Worm (Caenorhabditis elegans): ENCODE measurements around the gene mltn-8.

mltn-8 gene

DNA sequence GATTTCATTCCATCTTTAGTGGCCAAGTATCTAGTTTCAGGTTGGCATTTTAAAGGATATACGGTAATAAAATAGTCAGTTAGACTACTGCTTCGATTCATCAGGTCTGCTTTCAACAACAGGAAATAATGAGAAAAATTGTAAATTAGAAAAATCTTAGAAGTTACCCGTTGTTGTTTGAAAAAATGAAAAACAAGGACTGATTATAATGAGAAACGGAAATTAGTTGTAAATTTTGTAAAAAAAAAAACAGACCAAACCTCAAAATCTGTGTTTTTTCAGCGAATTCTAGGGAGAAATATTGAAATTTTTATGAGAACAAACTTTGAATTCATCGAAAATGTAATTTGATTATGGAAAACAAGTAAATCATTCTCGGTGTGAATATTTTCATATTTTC lies 22.9 kb upstream of the mltn-8 start, which contains the start of gene srh-62:
Gene srh-62, minus strand, starts transcription at position 101 of the 400 bp plus-strand sequence.
- no peak for TF ChIP-seq egl-5 (tag; optimal IDR thresholded peaks at IDR 0.05)
- TF ChIP-seq sea-2 (GFP tag; optimal IDR thresholded peaks at IDR 0.05): no peak
- TF ChIP-seq ztf-11 (tag; optimal IDR thresholded peaks at IDR 0.05): no peak
- TF ChIP-seq ceh-9 (tag; optimal IDR thresholded peaks at IDR 0.05): no peak
- no peak for TF ChIP-seq fkh-2 (tag; optimal IDR thresholded peaks at IDR 0.05)
- no peak for TF ChIP-seq zag-1 (tag; optimal IDR thresholded peaks at IDR 0.05)
- TF ChIP-seq pqm-1 (tag; optimal IDR thresholded peaks at IDR 0.05): no peak
- TF ChIP-seq nhr-23 (tag; optimal IDR thresholded peaks at IDR 0.05): no peak
- no peak for TF ChIP-seq skn-1 (tag; optimal IDR thresholded peaks at IDR 0.05)
- TF ChIP-seq ceh-16 (tag; optimal IDR thresholded peaks at IDR 0.05): no peak
- no peak for TF ChIP-seq aly-2 (tag; optimal IDR thresholded peaks at IDR 0.05)
- TF ChIP-seq ceh-28 (tag; optimal IDR thresholded peaks at IDR 0.05): no peak
- no peak for TF ChIP-seq nfya-1 (tag; optimal IDR thresholded peaks at IDR 0.05; ENCODE audit: insufficient read depth)
- no peak for TF ChIP-seq lin-15B (tag; optimal IDR thresholded peaks at IDR 0.05)
- TF ChIP-seq R02D3.7 (tag; optimal IDR thresholded peaks at IDR 0.05): no peak
- TF ChIP-seq ZK546.5 (tag; optimal IDR thresholded peaks at IDR 0.05): no peak
- no peak for TF ChIP-seq ama-1 (optimal IDR thresholded peaks at IDR 0.05)
- no peak for TF ChIP-seq pha-4 (tag; optimal IDR thresholded peaks at IDR 0.05)

DNA sequence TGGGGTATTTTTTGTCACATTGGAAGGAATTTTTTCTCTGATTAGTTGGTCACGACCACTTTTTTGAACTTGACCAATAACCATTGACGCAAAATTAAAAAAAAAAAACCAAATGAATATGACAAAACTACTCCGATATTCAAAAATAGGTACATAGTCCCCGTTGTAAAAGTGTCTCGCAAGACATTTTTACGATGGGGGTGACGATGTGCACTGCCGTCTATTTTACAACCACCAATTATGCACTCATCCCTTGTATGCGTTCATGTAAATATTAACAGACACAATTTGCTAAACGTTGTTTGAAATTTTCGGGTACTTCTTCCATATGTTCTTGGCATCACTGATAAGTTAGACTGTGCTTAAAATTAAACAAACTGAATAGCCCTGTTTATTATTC lies 19.6 kb upstream of the mltn-8 start, which contains the start of gene scl-27:
Gene scl-27, plus strand, starts transcription at position 301 of the 400 bp plus-strand sequence.
- TF ChIP-seq nhr-237 (tag; optimal IDR thresholded peaks at IDR 0.05): no peak
- no peak for TF ChIP-seq unc-62 (GFP tag; optimal IDR thresholded peaks at IDR 0.05)
- TF ChIP-seq nfya-1 (tag; optimal IDR thresholded peaks at IDR 0.05; ENCODE audit: insufficient read depth): no peak
- TF ChIP-seq pqm-1 (tag; optimal IDR thresholded peaks at IDR 0.05): no peak
- no peak for TF ChIP-seq ceh-16 (tag; optimal IDR thresholded peaks at IDR 0.05)
- TF ChIP-seq elt-2 (tag; optimal IDR thresholded peaks at IDR 0.05): no peak
- no peak for TF ChIP-seq zag-1 (tag; optimal IDR thresholded peaks at IDR 0.05)
- no peak for TF ChIP-seq mml-1 (tag; optimal IDR thresholded peaks at IDR 0.05)
- no peak for TF ChIP-seq sea-2 (GFP tag; optimal IDR thresholded peaks at IDR 0.05)
- no peak for TF ChIP-seq ztf-11 (tag; optimal IDR thresholded peaks at IDR 0.05)
- TF ChIP-seq egl-5 (tag; optimal IDR thresholded peaks at IDR 0.05): no peak
- no peak for TF ChIP-seq eor-1 (tag; optimal IDR thresholded peaks at IDR 0.05)
- no peak for TF ChIP-seq aly-2 (tag; optimal IDR thresholded peaks at IDR 0.05)
- no peak for TF ChIP-seq nhr-77 (tag; optimal IDR thresholded peaks at IDR 0.05)
- TF ChIP-seq pha-4 (tag; optimal IDR thresholded peaks at IDR 0.05): no peak
- TF ChIP-seq ceh-28 (tag; optimal IDR thresholded peaks at IDR 0.05): no peak
- TF ChIP-seq ceh-9 (tag; optimal IDR thresholded peaks at IDR 0.05): no peak

DNA sequence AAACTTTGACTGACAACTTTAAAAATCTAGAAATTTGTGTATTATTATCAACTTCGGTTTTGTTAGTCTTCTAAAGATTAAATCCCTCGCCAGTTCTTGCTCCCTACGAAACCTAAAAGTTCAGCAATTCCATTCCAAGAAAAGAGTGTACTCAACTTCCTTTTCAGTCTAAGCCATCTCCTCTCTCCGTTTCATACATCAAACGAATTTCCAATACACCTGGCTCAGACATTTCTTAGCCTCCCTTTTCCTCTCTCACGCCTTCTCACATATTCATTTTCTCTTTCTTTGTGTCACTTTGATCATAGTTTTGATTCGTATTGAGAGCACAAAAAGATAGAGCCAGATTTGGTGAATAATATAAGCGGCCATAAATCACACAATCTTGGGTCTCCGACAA lies 16.2 kb upstream of the mltn-8 start, which contains the start of gene nhr-253:
Gene nhr-253, plus strand, starts transcription at position 285 of the 400 bp plus-strand sequence.
- TF ChIP-seq nhr-11 (tag; optimal IDR thresholded peaks at IDR 0.05) (peak; percentile 46), nhr-28 (tag; optimal IDR thresholded peaks at IDR 0.05) (no peak), fos-1 (tag; optimal IDR thresholded peaks at IDR 0.05) (no peak)

DNA sequence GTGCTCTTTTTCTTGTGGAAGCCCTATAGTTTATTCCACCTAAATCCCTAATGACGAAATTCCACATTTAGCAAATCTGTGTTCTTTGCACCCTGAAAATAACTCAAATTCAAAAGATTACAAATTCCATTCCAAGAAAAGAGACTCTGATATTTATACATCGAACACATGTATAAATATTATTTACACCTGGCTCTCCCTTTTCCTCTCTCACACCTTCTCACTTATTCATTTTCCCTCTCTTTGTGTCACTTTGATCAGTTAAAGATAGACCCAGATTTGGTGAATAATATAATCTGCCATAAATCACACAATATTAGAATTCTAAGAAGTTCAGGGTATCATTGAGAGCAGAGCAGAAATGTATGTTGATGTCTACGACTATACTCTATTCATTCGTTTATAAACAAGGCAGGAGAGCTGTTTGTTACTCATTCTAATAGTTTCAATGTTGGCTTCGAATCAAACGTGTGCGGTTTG lies 12.2 kb upstream of the mltn-8 start, which contains the start of gene nhr-254:
Gene nhr-254, plus strand, starts transcription at position 430 of the 480 bp plus-strand sequence.
- TF ChIP-seq eor-1 (tag; optimal IDR thresholded peaks at IDR 0.05): no peak
- TF ChIP-seq jun-1 (tag; optimal IDR thresholded peaks at IDR 0.05): no peak
- no peak for TF ChIP-seq nhr-28 (tag; optimal IDR thresholded peaks at IDR 0.05)
- no peak for TF ChIP-seq lin-39 (tag; optimal IDR thresholded peaks at IDR 0.05)
- TF ChIP-seq nhr-43 (tag; optimal IDR thresholded peaks at IDR 0.05; ENCODE audit: poor library complexity, severe bottlenecking): no peak
- no peak for TF ChIP-seq nhr-12 (tag; optimal IDR thresholded peaks at IDR 0.05)
- no peak for TF ChIP-seq skn-1 (tag; optimal IDR thresholded peaks at IDR 0.05)
- TF ChIP-seq ceh-9 (tag; optimal IDR thresholded peaks at IDR 0.05): no peak
- no peak for TF ChIP-seq mml-1 (tag; optimal IDR thresholded peaks at IDR 0.05)
- no peak for TF ChIP-seq zag-1 (tag; optimal IDR thresholded peaks at IDR 0.05)
- no peak for TF ChIP-seq lin-15B (tag; optimal IDR thresholded peaks at IDR 0.05)
- TF ChIP-seq nfya-1 (tag; optimal IDR thresholded peaks at IDR 0.05; ENCODE audit: insufficient read depth): no peak
- no peak for TF ChIP-seq pqm-1 (tag; optimal IDR thresholded peaks at IDR 0.05)

DNA sequence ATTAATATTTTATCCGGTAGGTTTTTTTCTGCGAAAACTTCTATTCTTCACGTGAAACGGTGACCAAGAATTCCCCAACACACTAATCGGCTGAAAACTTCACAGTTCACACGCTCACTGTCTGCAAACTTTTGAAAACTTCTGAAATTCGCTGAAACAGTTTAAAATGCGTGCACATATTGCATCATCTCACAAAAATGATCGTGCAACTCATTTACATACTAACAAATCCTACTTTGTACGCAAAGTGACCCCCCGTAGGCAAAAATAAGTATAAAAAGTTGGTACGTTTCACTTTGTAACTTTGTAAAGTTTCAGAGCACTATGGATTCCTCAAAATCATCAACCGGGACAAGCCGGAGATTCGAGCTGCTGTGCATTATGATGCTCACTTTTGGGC lies 8.3 kb upstream of the mltn-8 start, which contains the start of gene ZK6.6:
Gene ZK6.6, plus strand, starts transcription at position 301 of the 400 bp plus-strand sequence.
- TF ChIP-seq nhr-23 (tag; optimal IDR thresholded peaks at IDR 0.05): no peak
- no peak for TF ChIP-seq ztf-4 (tag; optimal IDR thresholded peaks at IDR 0.05)
- TF ChIP-seq lin-15B (tag; optimal IDR thresholded peaks at IDR 0.05): no peak
- TF ChIP-seq fkh-2 (tag; optimal IDR thresholded peaks at IDR 0.05): no peak
- no peak for TF ChIP-seq nhr-76 (tag; optimal IDR thresholded peaks at IDR 0.05)
- no peak for TF ChIP-seq zag-1 (tag; optimal IDR thresholded peaks at IDR 0.05)
- TF ChIP-seq daf-12 (tag; optimal IDR thresholded peaks at IDR 0.05): no peak
- TF ChIP-seq nhr-28 (tag; optimal IDR thresholded peaks at IDR 0.05): no peak
- no peak for TF ChIP-seq snpc-4 (tag; optimal IDR thresholded peaks at IDR 0.05)
